Fruit fly (Drosophila melanogaster) whole organism, embryonic: ENCODE results near the gene CG13258.

ENCODE experiments used
- Bgb ChIP-seq: fragments of 200-800 bp; sonication (Bioruptor generic); IDR thresholded peaks from 2 replicates; pipeline ENCODE4 v1.3.6; 2022; ENCODE audit warnings: missing biosample characterization, missing genetic modification characterization; ENCODE audit not compliant: partially characterized antibody
- CG1024 ChIP-seq: fragments of 200-800 bp; sonication (Bioruptor generic); IDR thresholded peaks from 2 replicates; pipeline ENCODE4 v1.3.6; 2022; ENCODE audit warnings: missing biosample characterization, missing genetic modification characterization
- CG12391 ChIP-seq: fragments of 200-800 bp; sonication (Bioruptor generic); optimal IDR thresholded peaks from 3 replicates; lab custom pipeline; 2018; ENCODE audit warnings: missing biosample characterization, mild to moderate bottlenecking, missing genetic modification characterization, moderate library complexity
- CG15011 ChIP-seq: fragments of 200-800 bp; sonication (Bioruptor generic); optimal IDR thresholded peaks from 3 replicates; lab custom pipeline; 2018; ENCODE audit warnings: missing biosample characterization, mild to moderate bottlenecking, missing genetic modification characterization
- CG1529 ChIP-seq: fragments of 200-800 bp; sonication (Bioruptor generic); optimal IDR thresholded peaks from 3 replicates; lab custom pipeline; 2018; ENCODE audit warnings: missing biosample characterization, missing genetic modification characterization
- CG1647 ChIP-seq: fragments of 200-800 bp; sonication (Bioruptor generic); optimal IDR thresholded peaks from 3 replicates; lab custom pipeline; 2016; ENCODE audit warnings: missing biosample characterization, missing genetic modification characterization
- CG17568 ChIP-seq: fragments of 200-800 bp; sonication (Bioruptor generic); optimal IDR thresholded peaks from 2 replicates; lab custom pipeline; 2018; ENCODE audit warnings: missing biosample characterization, mild to moderate bottlenecking, missing genetic modification characterization, moderate library complexity
- CG31441 ChIP-seq: fragments of 200-800 bp; sonication (Bioruptor generic); IDR thresholded peaks from 2 replicates; pipeline ENCODE4 v1.3.6; 2022; ENCODE audit warnings: missing biosample characterization, missing genetic modification characterization
- CG32532 ChIP-seq: fragments of 200-800 bp; sonication (Bioruptor generic); IDR thresholded peaks from 2 replicates; pipeline ENCODE4 v1.3.6; 2022; ENCODE audit warnings: missing biosample characterization, missing genetic modification characterization
- CG3281 ChIP-seq: fragments of 200-800 bp; sonication (Bioruptor generic); optimal IDR thresholded peaks from 3 replicates; lab custom pipeline; 2017; ENCODE audit warnings: missing biosample characterization, mild to moderate bottlenecking, missing genetic modification characterization
- CG3726 ChIP-seq: fragments of 200-800 bp; sonication (Bioruptor generic); IDR thresholded peaks from 3 replicates; pipeline ENCODE4, ENCODE4 v1.3.6; 2022; ENCODE audit warnings: missing biosample characterization, missing genetic modification characterization
- CG6765 ChIP-seq: fragments of 200-800 bp; sonication (Bioruptor generic); optimal IDR thresholded peaks from 3 replicates; lab custom pipeline; 2017; ENCODE audit warnings: missing biosample characterization, mild to moderate bottlenecking, missing genetic modification characterization
- CG7556 ChIP-seq: fragments of 200-800 bp; sonication (Bioruptor generic); optimal IDR thresholded peaks from 2 replicates; lab custom pipeline; 2017; ENCODE audit warnings: missing biosample characterization, mild to moderate bottlenecking, missing genetic modification characterization
- CG8281 ChIP-seq: fragments of 200-800 bp; sonication (Bioruptor generic); optimal IDR thresholded peaks from 2 replicates; lab custom pipeline; 2018; ENCODE audit warnings: missing biosample characterization, mild to moderate bottlenecking, missing genetic modification characterization, moderate library complexity
- CG9817 ChIP-seq: fragments of 200-800 bp; sonication (Bioruptor generic); optimal IDR thresholded peaks from 2 replicates; lab custom pipeline; 2018; ENCODE audit warnings: missing biosample characterization, mild to moderate bottlenecking, missing genetic modification characterization, moderate library complexity
- CG9876 ChIP-seq: fragments of 200-800 bp; sonication (Bioruptor generic); optimal IDR thresholded peaks from 2 replicates; lab custom pipeline; 2016; ENCODE audit warnings: missing biosample characterization, missing genetic modification characterization
- Camta ChIP-seq: fragments of 200-800 bp; sonication (Bioruptor generic); optimal IDR thresholded peaks from 2 replicates; lab custom pipeline; 2016; ENCODE audit warnings: missing biosample characterization, missing genetic modification characterization
- E2f1 ChIP-seq: fragments of 200-800 bp; sonication (Bioruptor generic); IDR thresholded peaks from 2 replicates; pipeline ENCODE4 v1.3.6; 2022; ENCODE audit warnings: missing biosample characterization, missing genetic modification characterization
- Elba2 ChIP-seq: fragments of 200-800 bp; sonication (Bioruptor generic); optimal IDR thresholded peaks from 3 replicates; lab custom pipeline; 2016; ENCODE audit warnings: missing biosample characterization, missing genetic modification characterization
- Hey ChIP-seq: fragments of 200-800 bp; sonication (Bioruptor generic); optimal IDR thresholded peaks from 3 replicates; lab custom pipeline; 2018; ENCODE audit warnings: missing biosample characterization, mild to moderate bottlenecking, missing genetic modification characterization
- Hr39 ChIP-seq: fragments of >200 bp; optimal IDR thresholded peaks from 2 replicates; lab custom pipeline; 2017
- Oaz ChIP-seq: fragments of 200-800 bp; sonication (Bioruptor generic); IDR thresholded peaks from 2 replicates; pipeline ENCODE4 v1.3.6; 2022; ENCODE audit warnings: missing biosample characterization, missing genetic modification characterization
- Rx ChIP-seq: fragments of 200-800 bp; sonication (Bioruptor generic); IDR thresholded peaks from 2 replicates; pipeline ENCODE4 v1.3.6; 2022; ENCODE audit warnings: missing biosample characterization, missing genetic modification characterization
- Six4 ChIP-seq: fragments of 200-800 bp; sonication (Bioruptor generic); optimal IDR thresholded peaks from 2 replicates; lab custom pipeline; 2016; ENCODE audit warnings: missing biosample characterization, missing genetic modification characterization
- abd-A ChIP-seq: fragments of 200-800 bp; sonication (Bioruptor generic); optimal IDR thresholded peaks from 3 replicates; lab custom pipeline; 2019; ENCODE audit warnings: missing biosample characterization, mild to moderate bottlenecking, missing genetic modification characterization, moderate library complexity
- ac ChIP-seq: fragments of 200-800 bp; sonication (Bioruptor generic); optimal IDR thresholded peaks from 3 replicates; lab custom pipeline; 2017; ENCODE audit warnings: missing biosample characterization, mild to moderate bottlenecking, missing genetic modification characterization
- btn ChIP-seq: fragments of 200-800 bp; sonication (Bioruptor generic); optimal IDR thresholded peaks from 2 replicates; lab custom pipeline; 2016; ENCODE audit warnings: missing biosample characterization, missing genetic modification characterization
- chinmo ChIP-seq: fragments of 200-800 bp; sonication (Bioruptor generic); IDR thresholded peaks from 4 replicates; pipeline ENCODE4 v1.3.6; 2022; ENCODE audit warnings: missing biosample characterization, missing genetic modification characterization; ENCODE audit not compliant: partially characterized antibody
- dm ChIP-seq: fragments of 200-800 bp; sonication (Bioruptor generic); optimal IDR thresholded peaks from 3 replicates; lab custom pipeline; 2016; ENCODE audit warnings: missing biosample characterization, missing genetic modification characterization
- gcm2 ChIP-seq: fragments of 200-800 bp; sonication (Bioruptor generic); optimal IDR thresholded peaks from 2 replicates; lab custom pipeline; 2016; ENCODE audit warnings: missing biosample characterization, missing genetic modification characterization
- gro ChIP-seq: fragments of 200-800 bp; sonication (Bioruptor generic); optimal IDR thresholded peaks from 2 replicates; lab custom pipeline; 2016; ENCODE audit warnings: missing biosample characterization, missing genetic modification characterization
- gsb ChIP-seq: fragments of 200-800 bp; sonication (Bioruptor generic); IDR thresholded peaks from 2 replicates; pipeline ENCODE4 v1.3.6; 2022; ENCODE audit warnings: missing biosample characterization, missing genetic modification characterization
- gsb-n ChIP-seq: fragments of 200-800 bp; sonication (Bioruptor generic); optimal IDR thresholded peaks from 3 replicates; lab custom pipeline; 2018; ENCODE audit warnings: missing biosample characterization, mild to moderate bottlenecking, missing genetic modification characterization
- kay ChIP-seq: fragments of 200-800 bp; sonication (Bioruptor generic); optimal IDR thresholded peaks from 2 replicates; lab custom pipeline; 2016; ENCODE audit warnings: missing biosample characterization, missing genetic modification characterization
- luna ChIP-seq: fragments of 200-800 bp; sonication (Bioruptor generic); optimal IDR thresholded peaks from 2 replicates; lab custom pipeline; 2016; ENCODE audit warnings: missing biosample characterization, missing genetic modification characterization
- maf-S ChIP-seq: fragments of 200-800 bp; sonication (Bioruptor generic); optimal IDR thresholded peaks from 2 replicates; lab custom pipeline; 2016; ENCODE audit warnings: missing biosample characterization, missing genetic modification characterization
- nom ChIP-seq: fragments of 200-800 bp; sonication (Bioruptor generic); optimal IDR thresholded peaks from 2 replicates; lab custom pipeline; 2017; ENCODE audit warnings: missing biosample characterization, missing genetic modification characterization, mild to moderate bottlenecking, moderate library complexity, missing genetic modification reagents
- odd ChIP-seq: fragments of 200-800 bp; sonication (Bioruptor generic); optimal IDR thresholded peaks from 2 replicates; lab custom pipeline; 2017; ENCODE audit warnings: missing biosample characterization, mild to moderate bottlenecking, missing genetic modification characterization
- phol ChIP-seq: fragments of 200-800 bp; sonication (Bioruptor generic); optimal IDR thresholded peaks from 3 replicates; lab custom pipeline; 2018; ENCODE audit warnings: missing biosample characterization, mild to moderate bottlenecking, missing genetic modification characterization, moderate library complexity
- prd ChIP-seq, 3 experiments: fragments of >200 bp in 2 of 3; fragments of 200-800 bp in 1 of 3; sonication (Bioruptor generic) in 1 of 3; optimal IDR thresholded peaks in 2 of 3; IDR thresholded peaks in 1 of 3; 2 replicates in 2 of 3; 3 replicates in 1 of 3; pipeline versions ENCODE4 v1.3.6 to Lab custom; 2017 to 2022; ENCODE audit warnings: missing biosample characterization in 1 of 3, missing genetic modification characterization in 1 of 3
- pum ChIP-seq: fragments of 200-800 bp; sonication (Bioruptor generic); optimal IDR thresholded peaks from 2 replicates; lab custom pipeline; 2016; ENCODE audit warnings: missing biosample characterization, missing genetic modification characterization
- sens ChIP-seq: fragments of 200-800 bp; sonication (Bioruptor generic); peaks from one replicate; lab custom pipeline; 2016; ENCODE audit warnings: missing biosample characterization, missing genetic modification characterization
- slp2 ChIP-seq: fragments of 200-800 bp; sonication (Bioruptor generic); optimal IDR thresholded peaks from 2 replicates; lab custom pipeline; 2016; ENCODE audit warnings: missing biosample characterization, missing genetic modification characterization
- so ChIP-seq: fragments of 200-800 bp; sonication (Bioruptor generic); IDR thresholded peaks from 3 replicates; pipeline ENCODE4 v1.3.6; 2022; ENCODE audit warnings: missing biosample characterization, missing genetic modification characterization
- sob ChIP-seq: fragments of 200-800 bp; sonication (Bioruptor generic); IDR thresholded peaks from 2 replicates; pipeline ENCODE4 v1.3.6; 2022; ENCODE audit warnings: missing biosample characterization, missing genetic modification characterization
- toy ChIP-seq: fragments of 200-800 bp; sonication (Bioruptor generic); IDR thresholded peaks from 2 replicates; pipeline ENCODE4 v1.3.6; 2022; ENCODE audit warnings: missing biosample characterization, missing genetic modification characterization
- vfl ChIP-seq: fragments of 200-800 bp; sonication (Bioruptor generic); optimal IDR thresholded peaks from 2 replicates; lab custom pipeline; 2016; ENCODE audit warnings: missing biosample characterization, missing genetic modification characterization
- vnd ChIP-seq: fragments of 200-800 bp; sonication (Bioruptor generic); IDR thresholded peaks from 3 replicates; pipeline ENCODE4 v1.3.6; 2022; ENCODE audit warnings: missing biosample characterization, missing genetic modification characterization; ENCODE audit not compliant: partially characterized antibody
- zen2 ChIP-seq: fragments of 200-800 bp; sonication (Bioruptor generic); IDR thresholded peaks from 3 replicates; pipeline ENCODE4 v1.3.6; 2022; ENCODE audit warnings: missing biosample characterization, missing genetic modification characterization; ENCODE audit not compliant: partially characterized antibody

The CG13258 gene

DNA sequence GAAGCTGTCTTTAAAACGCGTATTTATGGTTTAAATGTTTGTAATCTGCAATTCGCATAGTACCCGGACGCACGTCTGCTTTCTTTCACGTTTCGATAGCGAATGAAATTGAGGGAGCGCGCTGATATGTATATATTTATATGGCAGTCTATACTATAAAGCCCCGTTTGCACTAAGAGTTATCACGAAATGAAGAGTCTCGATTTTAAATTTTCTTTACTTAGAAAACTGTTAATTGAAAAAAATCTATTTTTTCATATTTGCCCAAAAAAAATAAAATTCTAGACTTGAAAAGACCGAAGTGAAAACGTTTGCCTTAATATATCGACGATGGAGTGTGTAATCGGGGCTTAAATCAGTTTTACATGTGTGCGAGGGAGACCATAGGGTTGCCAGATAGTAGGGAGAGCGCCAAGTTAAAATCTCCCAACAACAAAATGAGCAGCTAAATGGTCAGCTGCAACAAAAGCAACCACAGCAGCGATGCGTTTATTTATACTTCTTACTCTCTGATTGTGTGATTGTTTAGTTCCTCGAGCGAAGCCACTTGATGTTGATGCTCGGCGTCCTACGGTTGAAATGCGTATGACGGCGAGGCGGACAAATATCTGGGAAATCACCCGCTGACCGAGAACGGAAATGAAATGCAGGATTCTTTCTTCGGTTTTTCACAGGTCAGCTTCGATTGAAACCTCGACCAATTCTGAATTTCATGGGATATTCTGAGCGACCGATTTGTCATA, 32.9 kb upstream of the CG13258 start, which contains the start of gene cact (continued):
- TF ChIP-seq gro (GFP tag; lab: Kevin White, UChicago) (peak; percentile 95), Bgb (GFP tag; lab: Robert Waterston, UW) (peak; percentile 36; the same call in 1 of the 2 replicates), CG1024 (GFP tag; lab: Robert Waterston, UW) (peak; percentile 85), Six4 (GFP tag; lab: Kevin White, UChicago) (peak; percentile 86), nom (GFP tag; lab: Kevin White, UChicago) (peak; percentile 73), toy (no peak), slp2 (peak; percentile 93), dm (GFP tag; lab: Kevin White, UChicago) (peak; percentile 92), ac (GFP tag; lab: Kevin White, UChicago) (peak; percentile 72), chinmo (GFP tag; lab: Robert Waterston, UW) (peak; percentile 92; the same call in 3 of the 4 replicates), Oaz (GFP tag; lab: Robert Waterston, UW) (peak; percentile 71), prd (optimal IDR thresholded peaks at IDR 0.05; lab: Kevin White, UChicago) (no peak), prd (GFP tag; IDR thresholded peaks at IDR 0.05; lab: Robert Waterston, UW) (peak; percentile 94), CG12391 (peak; percentile 97), vfl (GFP tag; lab: Kevin White, UChicago) (peak; percentile 93), abd-A (tag; lab: Kevin White, UChicago) (peak; percentile 94), odd (peak; percentile 72), sob (GFP tag; lab: Robert Waterston, UW) (peak; percentile 93), E2f1 (GFP tag; lab: Robert Waterston, UW) (peak; percentile 89), phol (tag; lab: Kevin White, UChicago) (peak; percentile 95), CG15011 (GFP tag; lab: Kevin White, UChicago) (peak; percentile 85), CG32532 (GFP tag; lab: Robert Waterston, UW) (peak; percentile 94), so (peak; percentile 92), CG1647 (GFP tag; lab: Kevin White, UChicago) (peak; percentile 90), gsb-n (tag; lab: Kevin White, UChicago) (peak; percentile 92), CG9817 (tag; lab: Kevin White, UChicago) (peak; percentile 92), CG9876 (peak; percentile 89), gsb (GFP tag; lab: Robert Waterston, UW) (peak; percentile 53; the same call in 1 of the 2 replicates), maf-S (GFP tag; lab: Kevin White, UChicago) (peak; percentile 90), btn (peak; percentile 77), sens (GFP tag; lab: Kevin White, UChicago) (peak; percentile 99), vnd (peak; percentile 51; the same call in 2 of the 3 replicates), CG7556 (peak; percentile 91), Rx (GFP tag; lab: Robert Waterston, UW) (peak; percentile 85), Elba2 (GFP tag; lab: Kevin White, UChicago) (peak; percentile 54), Hr39 (no peak), Camta (GFP tag; lab: Kevin White, UChicago) (peak; percentile 87), CG1529 (GFP tag; lab: Kevin White, UChicago) (peak; percentile 82), kay (GFP tag; lab: Kevin White, UChicago) (peak; percentile 91), CG8281 (tag; lab: Kevin White, UChicago) (peak; percentile 68), CG6765 (peak; percentile 63), luna (GFP tag; lab: Kevin White, UChicago) (peak; percentile 68), gcm2 (peak; percentile 76), CG31441 (GFP tag; lab: Robert Waterston, UW) (peak; percentile 87), CG3281 (peak; percentile 89), zen2 (GFP tag; lab: Robert Waterston, UW) (no peak), pum (GFP tag; lab: Kevin White, UChicago) (peak; percentile 96), CG17568 (GFP tag; lab: Kevin White, UChicago) (peak; percentile 86), CG3726 (peak; percentile 82; the same call in 1 of the 3 replicates), Hey (tag; lab: Kevin White, UChicago) (peak; percentile 58)
